Fruit fly (Drosophila melanogaster): ENCODE results near the gene CG11843.
A peak's percentile ranks its signal among the peaks of the same experiment; 100 is the strongest.

Gene CG11843

DNA sequence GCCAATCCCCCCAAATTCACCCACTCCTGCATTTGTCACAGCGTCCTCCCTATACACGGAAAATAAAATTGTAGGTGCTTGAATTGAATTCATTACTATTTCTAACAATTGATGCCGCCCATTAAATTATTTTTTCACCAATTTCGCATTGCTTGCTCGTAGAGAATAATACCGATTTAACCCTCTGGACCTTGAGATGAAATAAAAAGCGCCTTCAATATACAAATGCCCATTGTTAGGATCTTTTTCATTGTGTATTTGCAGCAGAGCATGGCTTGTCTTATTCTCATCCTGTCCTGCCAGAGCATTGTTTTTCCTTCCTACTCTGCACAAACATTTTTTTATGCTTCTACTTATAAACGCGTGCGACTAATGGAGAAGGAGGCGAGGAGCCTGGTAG lies 37.5 kb downstream of the CG11843 start (continued):
- TF ChIP-seq Hr39 (GFP tag; optimal IDR thresholded peaks at IDR 0.05), result peak; percentile 31
- peak; percentile 32 for TF ChIP-seq lz (GFP tag; optimal IDR thresholded peaks at IDR 0.05)
- no peak for TF ChIP-seq fkh (GFP tag; optimal IDR thresholded peaks at IDR 0.05)
- peak; percentile 31 for TF ChIP-seq CG6792 (GFP tag; optimal IDR thresholded peaks at IDR 0.05)
- 0 out of 2 replicates have a peak, but pooled peaks have one; percentile 13 for TF ChIP-seq CG15336 (GFP tag; IDR thresholded peaks at IDR 0.05)
- TF ChIP-seq Met (GFP tag; optimal IDR thresholded peaks at IDR 0.05), result peak; percentile 45
- TF ChIP-seq achi (GFP tag; optimal IDR thresholded peaks at IDR 0.05), result peak; percentile 59
- peak; percentile 41 for TF ChIP-seq acj6 (GFP tag; optimal IDR thresholded peaks at IDR 0.05)
- TF ChIP-seq Gug (GFP tag; IDR thresholded peaks at IDR 0.05), result no peak
- TF ChIP-seq Smox (GFP tag; optimal IDR thresholded peaks at IDR 0.05), result peak; percentile 2
- TF ChIP-seq pdm3 (GFP tag; optimal IDR thresholded peaks at IDR 0.05), result peak; percentile 52
- peak; percentile 17 for TF ChIP-seq CG8319 (GFP tag; optimal IDR thresholded peaks at IDR 0.05)
- TF ChIP-seq Lpt (GFP tag; optimal IDR thresholded peaks at IDR 0.05), result no peak
- no peak for TF ChIP-seq CG11294 (GFP tag; IDR thresholded peaks at IDR 0.05)
- no peak for TF ChIP-seq CG11762 (GFP tag; optimal IDR thresholded peaks at IDR 0.05; ENCODE audit: insufficient read depth)
- peak; percentile 21 for TF ChIP-seq cyc (GFP tag; optimal IDR thresholded peaks at IDR 0.05)
- TF ChIP-seq CG16779 (tag; optimal IDR thresholded peaks at IDR 0.05), result no peak
- TF ChIP-seq CG6854 (GFP tag; optimal IDR thresholded peaks at IDR 0.05), result no peak
- TF ChIP-seq dac (GFP tag; optimal IDR thresholded peaks at IDR 0.05), result no peak
- peak; percentile 27 to 52 for TF ChIP-seq ss (GFP tag; optimal IDR thresholded peaks at IDR 0.05)
- peak; percentile 54 for TF ChIP-seq CG3919 (GFP tag; optimal IDR thresholded peaks at IDR 0.05)
- TF ChIP-seq CG32006 (GFP tag; optimal IDR thresholded peaks at IDR 0.05), result peak; percentile 41
- TF ChIP-seq CG34406 (GFP tag; optimal IDR thresholded peaks at IDR 0.05), result peak; percentile 27
- no peak for TF ChIP-seq CG6276 (GFP tag; optimal IDR thresholded peaks at IDR 0.05)
- TF ChIP-seq CG8119 (GFP tag; IDR thresholded peaks at IDR 0.05), result peak; percentile 31; the same call in 1 of the 3 replicates
- no peak for TF ChIP-seq Eip93F (GFP tag; optimal IDR thresholded peaks at IDR 0.05)
- TF ChIP-seq Eip78C (GFP tag), result peak; percentile 81
- peak; percentile 73 for TF ChIP-seq Ets96B (tag; optimal IDR thresholded peaks at IDR 0.05)

DNA sequence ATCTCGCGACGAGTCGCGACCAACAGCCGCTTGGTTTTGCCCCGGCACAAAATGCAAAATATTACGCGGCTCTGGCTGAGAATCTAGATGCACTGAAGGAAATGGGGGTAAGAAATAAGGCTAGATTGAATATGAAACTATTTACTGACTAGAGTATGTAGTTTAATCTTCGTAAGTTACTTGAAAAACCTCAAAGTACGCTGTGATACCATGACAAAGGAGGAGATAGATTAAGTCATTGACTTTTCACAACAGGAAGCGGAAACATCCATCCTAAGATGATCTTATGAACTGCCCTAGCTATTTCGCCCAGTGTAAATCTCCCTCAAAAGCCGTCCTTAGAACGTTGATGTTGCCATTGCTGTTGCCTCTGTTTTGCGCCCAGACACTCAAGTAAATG lies 40.0 kb downstream of the CG11843 start:
- TF ChIP-seq acj6 (GFP tag; optimal IDR thresholded peaks at IDR 0.05) (peak; percentile 47), lz (GFP tag; optimal IDR thresholded peaks at IDR 0.05) (peak; percentile 18), topi (GFP tag; optimal IDR thresholded peaks at IDR 0.05) (peak; percentile 8), CG11762 (GFP tag; optimal IDR thresholded peaks at IDR 0.05; ENCODE audit: insufficient read depth) (peak; percentile 40), CG16779 (tag; optimal IDR thresholded peaks at IDR 0.05) (peak; percentile 47), Sox15 (GFP tag; optimal IDR thresholded peaks at IDR 0.05) (no peak), Met (GFP tag; optimal IDR thresholded peaks at IDR 0.05) (no peak), CG10631 (GFP tag; optimal IDR thresholded peaks at IDR 0.05) (peak; percentile 69), CG11902 (GFP tag; optimal IDR thresholded peaks at IDR 0.05) (no peak), Eip78C (GFP tag) (peak; percentile 88), esn (GFP tag; optimal IDR thresholded peaks at IDR 0.05) (peak; percentile 33), achi (GFP tag; optimal IDR thresholded peaks at IDR 0.05) (peak; percentile 68), CG6808 (GFP tag; optimal IDR thresholded peaks at IDR 0.05) (peak; percentile 72), OdsH (GFP tag; optimal IDR thresholded peaks at IDR 0.05) (peak; percentile 54), CG7368 (GFP tag; optimal IDR thresholded peaks at IDR 0.05) (peak; percentile 35), eg (GFP tag; IDR thresholded peaks at IDR 0.05) (0 out of 3 replicates have a peak, but pooled peaks have one; percentile 46), cyc (GFP tag; optimal IDR thresholded peaks at IDR 0.05) (no peak), Blimp-1 (GFP tag; optimal IDR thresholded peaks at IDR 0.05) (no peak), CG9139 (GFP tag; optimal IDR thresholded peaks at IDR 0.05) (peak; percentile 52), Sox14 (GFP tag; optimal IDR thresholded peaks at IDR 0.05) (peak; percentile 71), salr (GFP tag; optimal IDR thresholded peaks at IDR 0.05) (peak in 1 of 2 experiments; percentile 58), CG6276 (GFP tag; optimal IDR thresholded peaks at IDR 0.05) (peak; percentile 57), dsx (GFP tag; optimal IDR thresholded peaks at IDR 0.05; ENCODE audit: poor library complexity, severe bottlenecking) (peak; percentile 59), fd85E (GFP tag; optimal IDR thresholded peaks at IDR 0.05) (no peak), Ets21C (GFP tag; optimal IDR thresholded peaks at IDR 0.05) (no peak), CG6854 (GFP tag; optimal IDR thresholded peaks at IDR 0.05) (no peak), pdm3 (GFP tag; optimal IDR thresholded peaks at IDR 0.05) (peak; percentile 47), Gug (GFP tag; IDR thresholded peaks at IDR 0.05) (0 out of 2 replicates have a peak, but pooled peaks have one; percentile 37), spab (GFP tag; optimal IDR thresholded peaks at IDR 0.05) (peak; percentile 71), fkh (GFP tag; optimal IDR thresholded peaks at IDR 0.05) (no peak), Smox (GFP tag; optimal IDR thresholded peaks at IDR 0.05) (no peak), CG34406 (GFP tag; optimal IDR thresholded peaks at IDR 0.05) (peak; percentile 31), vri (GFP tag; optimal IDR thresholded peaks at IDR 0.05) (no peak), Sox102F (GFP tag; optimal IDR thresholded peaks at IDR 0.05) (no peak), CG3032 (tag; optimal IDR thresholded peaks at IDR 0.05) (peak; percentile 72), Eip93F (GFP tag; optimal IDR thresholded peaks at IDR 0.05) (no peak)
